Worm (Caenorhabditis elegans): ENCODE measurements around the gene ZK185.1.

Gene ZK185.1

DNA sequence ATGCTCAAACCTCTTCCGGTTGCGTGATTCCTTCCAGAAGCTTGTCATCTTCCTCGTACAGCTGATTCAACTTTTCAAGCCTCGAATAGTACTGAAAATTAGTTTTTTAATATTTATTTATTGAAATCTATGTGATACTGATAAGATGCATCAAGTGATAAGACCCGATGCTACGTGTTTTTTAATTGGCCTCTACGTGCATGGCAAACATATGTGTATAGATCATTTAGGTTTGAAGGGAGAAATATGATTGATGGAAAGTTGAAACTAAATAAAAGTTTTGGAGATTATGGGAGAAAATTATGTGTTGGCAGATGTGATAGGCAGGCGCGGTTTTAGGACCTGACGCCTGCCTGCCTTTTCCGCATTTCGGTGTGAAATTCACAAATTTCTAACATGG lies 4.1 kb upstream of the ZK185.1 start:
- TF ChIP-seq fos-1 (tag; optimal IDR thresholded peaks at IDR 0.05) (no peak), zag-1 (tag; optimal IDR thresholded peaks at IDR 0.05) (no peak), elt-2 (tag; optimal IDR thresholded peaks at IDR 0.05) (peak; percentile 51), ceh-88 (GFP tag; IDR thresholded peaks at IDR 0.05) (no peak), unc-98 (GFP tag; IDR thresholded peaks at IDR 0.05) (no peak), efl-1 (optimal IDR thresholded peaks at IDR 0.05) (no peak), efl-1 (GFP tag; optimal IDR thresholded peaks at IDR 0.05 in 1 of 2) (peak in 1 of 2 experiments; percentile 6), lin-35 (GFP tag; optimal IDR thresholded peaks at IDR 0.05) (peak in 1 of 2 experiments; percentile 22)

DNA sequence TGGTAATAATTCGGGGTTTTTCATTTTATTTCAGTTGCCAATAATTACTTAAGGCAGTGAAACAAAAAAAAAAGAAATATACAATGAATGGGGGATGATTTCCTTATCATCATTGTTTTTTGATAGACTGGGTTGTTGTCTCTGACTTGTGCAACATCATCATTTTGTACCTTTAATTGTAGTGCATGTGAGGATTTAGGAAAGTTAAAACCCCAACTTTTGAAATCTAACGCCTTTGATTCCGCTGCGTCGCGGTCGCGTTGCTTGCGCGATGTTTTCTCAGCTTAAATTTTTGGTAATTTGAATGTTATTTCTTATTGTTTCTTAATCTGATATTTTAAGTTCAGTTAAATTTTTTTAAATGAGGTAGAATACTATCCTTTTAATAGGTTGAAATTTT lies 2.5 kb upstream of the ZK185.1 start, which contains the start of gene ZK185.5:
ZK185.5 (minus strand) TSS at position 101 of the 400 bp plus-strand sequence.
- TF ChIP-seq unc-30 (tag; optimal IDR thresholded peaks at IDR 0.05) (no peak), Y116A8C.19 (tag; optimal IDR thresholded peaks at IDR 0.05; ENCODE audit: borderline replicate concordance) (no peak), C34B4.2 (tag; optimal IDR thresholded peaks at IDR 0.05) (no peak), mab-9 (GFP tag; IDR thresholded peaks at IDR 0.05) (no peak)

DNA sequence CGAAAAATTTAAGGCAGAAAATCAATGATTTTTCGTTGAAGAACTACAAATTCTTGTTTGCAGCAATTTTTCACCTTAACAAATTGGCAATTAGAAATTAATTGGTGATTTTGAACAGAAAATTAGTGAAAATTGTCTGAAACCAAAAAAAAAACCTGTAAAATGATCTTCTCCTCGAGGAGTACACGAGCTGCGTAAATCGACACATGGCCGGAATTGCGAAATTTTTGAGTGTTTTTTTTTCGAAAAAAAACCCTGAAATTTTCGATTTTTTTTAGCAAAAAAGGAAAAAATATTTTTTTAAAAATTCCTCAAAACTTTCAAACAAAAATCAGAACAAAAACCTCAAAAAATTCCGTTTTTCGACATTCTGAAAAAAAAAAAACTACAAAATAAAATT lies 3.2 kb downstream of the ZK185.1 start:
- TF ChIP-seq nhr-90 (tag; optimal IDR thresholded peaks at IDR 0.05; ENCODE audit: poor library complexity) (no peak), nhr-12 (tag; optimal IDR thresholded peaks at IDR 0.05) (no peak), dpl-1 (GFP tag; optimal IDR thresholded peaks at IDR 0.05) (no peak), ztf-11 (tag; optimal IDR thresholded peaks at IDR 0.05) (no peak), ceh-82 (tag; optimal IDR thresholded peaks at IDR 0.05) (no peak), snpc-4 (tag; optimal IDR thresholded peaks at IDR 0.05) (no peak), tlp-1 (tag; optimal IDR thresholded peaks at IDR 0.05) (no peak), elt-2 (tag; optimal IDR thresholded peaks at IDR 0.05) (no peak), lsy-2 (tag; optimal IDR thresholded peaks at IDR 0.05) (no peak), ets-5 (GFP tag; IDR thresholded peaks at IDR 0.05) (no peak), fkh-8 (tag; optimal IDR thresholded peaks at IDR 0.05) (no peak), fos-1 (tag; optimal IDR thresholded peaks at IDR 0.05) (no peak), hlh-17 (GFP tag; optimal IDR thresholded peaks at IDR 0.05; ENCODE audit: borderline replicate concordance) (no peak), elt-3 (tag; optimal IDR thresholded peaks at IDR 0.05) (no peak), aly-2 (tag; optimal IDR thresholded peaks at IDR 0.05) (no peak), hlh-4 (tag; optimal IDR thresholded peaks at IDR 0.05) (no peak), C34B4.2 (tag; optimal IDR thresholded peaks at IDR 0.05) (no peak), unc-86 (tag; optimal IDR thresholded peaks at IDR 0.05) (no peak)

ce11 chrIV:4557130-4557529 lies 8.8 kb downstream of the ZK185.1 start:
- TF ChIP-seq lin-39 (tag; optimal IDR thresholded peaks at IDR 0.05) (no peak), C34B4.2 (tag; optimal IDR thresholded peaks at IDR 0.05) (no peak), snu-23 (GFP tag; optimal IDR thresholded peaks at IDR 0.05) (no peak), blmp-1 (tag; optimal IDR thresholded peaks at IDR 0.05) (no peak), ztf-11 (tag; optimal IDR thresholded peaks at IDR 0.05) (no peak), nhr-85 (tag) (peak; percentile 51), unc-30 (tag; optimal IDR thresholded peaks at IDR 0.05) (no peak), grh-1 (GFP tag; IDR thresholded peaks at IDR 0.05) (no peak), efl-1 (optimal IDR thresholded peaks at IDR 0.05) (no peak), efl-1 (GFP tag; optimal IDR thresholded peaks at IDR 0.05 in 1 of 2) (peak in 1 of 2 experiments; percentile 40), lin-35 (GFP tag; optimal IDR thresholded peaks at IDR 0.05) (peak in 1 of 2 experiments; percentile 58), elt-2 (tag; optimal IDR thresholded peaks at IDR 0.05) (peak; percentile 1), unc-130 (tag; optimal IDR thresholded peaks at IDR 0.05) (peak; percentile 9)

DNA sequence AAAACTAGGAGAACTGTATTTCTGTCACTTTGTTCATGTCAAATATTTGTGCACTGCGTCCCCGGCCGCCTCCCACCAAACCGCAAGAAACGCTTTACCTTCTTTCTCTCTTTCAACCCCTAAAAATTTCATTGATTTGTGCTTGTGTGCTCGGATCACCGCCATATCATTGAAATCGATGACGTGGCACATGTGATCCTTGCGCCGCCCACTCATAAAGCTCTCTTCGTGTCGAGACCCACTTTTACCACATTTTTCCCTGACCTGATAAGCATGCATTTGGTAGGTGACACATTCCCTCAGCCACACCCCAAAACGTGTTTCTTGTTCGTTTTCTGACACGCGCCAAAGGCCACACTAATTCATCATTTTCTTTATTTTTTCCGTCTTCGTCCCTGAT lies 9.4 kb downstream of the ZK185.1 start:
- TF ChIP-seq nhr-77 (tag; optimal IDR thresholded peaks at IDR 0.05) = peak; percentile 9
- peak in 1 of 2 experiments; percentile 12 for TF ChIP-seq lin-35 (GFP tag; optimal IDR thresholded peaks at IDR 0.05)
- TF ChIP-seq Y116A8C.19 (tag; optimal IDR thresholded peaks at IDR 0.05; ENCODE audit: borderline replicate concordance) = no peak
- TF ChIP-seq unc-86 (tag; optimal IDR thresholded peaks at IDR 0.05) = no peak
- TF ChIP-seq nhr-85 (tag) = peak; percentile 58
- TF ChIP-seq sox-4 (tag; optimal IDR thresholded peaks at IDR 0.05) = no peak
- TF ChIP-seq blmp-1 (tag; optimal IDR thresholded peaks at IDR 0.05) = peak; percentile 51
- peak; percentile 27 for TF ChIP-seq lin-14 (GFP tag; optimal IDR thresholded peaks at IDR 0.05)
- no peak for TF ChIP-seq efl-1 (optimal IDR thresholded peaks at IDR 0.05)
- TF ChIP-seq efl-1 (GFP tag; optimal IDR thresholded peaks at IDR 0.05 in 1 of 2) = peak in 1 of 2 experiments; percentile 90
- TF ChIP-seq tlp-1 (tag; optimal IDR thresholded peaks at IDR 0.05) = no peak
- TF ChIP-seq ztf-4 (tag; optimal IDR thresholded peaks at IDR 0.05) = no peak

Data from whole organism, L1 larva.